Fruit fly (Drosophila melanogaster) whole organism, wandering third instar larva: ENCODE data around the gene noi.

Source experiments
- Abd-B ChIP-seq: fragments of >200 bp; optimal IDR thresholded peaks from 2 replicates; lab custom pipeline; 2017; ENCODE audit warnings: missing biosample characterization, missing genetic modification characterization
- Dfd ChIP-seq: fragments of >200 bp; optimal IDR thresholded peaks from 2 replicates; lab custom pipeline; 2017; ENCODE audit warnings: missing biosample characterization, missing genetic modification characterization
- Hr78 ChIP-seq: fragments of >200 bp; optimal IDR thresholded peaks from 2 replicates; lab custom pipeline; 2017; ENCODE audit warnings: missing biosample characterization, missing genetic modification characterization
- pan ChIP-seq: fragments of >200 bp; optimal IDR thresholded peaks from 2 replicates; lab custom pipeline; 2017
- psq ChIP-seq: fragments of 200-800 bp; sonication (Bioruptor generic); optimal IDR thresholded peaks from 3 replicates; lab custom pipeline; 2017; ENCODE audit warnings: missing biosample characterization, mild to moderate bottlenecking, missing genetic modification characterization, moderate library complexity
- sv ChIP-seq: fragments of 200-800 bp; sonication (Bioruptor generic); optimal IDR thresholded peaks from 3 replicates; lab custom pipeline; 2016; ENCODE audit warnings: missing biosample characterization, missing genetic modification characterization
- tai ChIP-seq: sonication (Bioruptor generic); optimal IDR thresholded peaks from 2 replicates; lab custom pipeline; 2016; ENCODE audit warnings: missing biosample characterization, missing genetic modification characterization
- usp ChIP-seq: fragments of >200 bp; optimal IDR thresholded peaks from 2 replicates; lab custom pipeline; 2017; ENCODE audit warnings: missing biosample characterization, missing genetic modification characterization

- TF ChIP-seq sv (GFP tag; lab: Kevin White, UChicago) (no peak), psq (GFP tag; lab: Kevin White, UChicago) (no peak), Dfd (no peak), usp (GFP tag; lab: Kevin White, UChicago) (no peak), tai (no peak), Abd-B (GFP tag; lab: Kevin White, UChicago) (no peak), Hr78 (no peak), pan (lab: Kevin White, UChicago) (no peak)
Observed at dm6 chr3R:5573883-5574282, 17.4 kb downstream of the noi start.
